Fruit fly (Drosophila melanogaster) whole organism, larva: Measurements from ENCODE around the gene GstD2.

Source experiments
- noc ChIP-seq: fragments of 200-800 bp; sonication (Bioruptor generic); optimal IDR thresholded peaks from 3 replicates; lab custom pipeline; 2019; ENCODE audit warnings: missing biosample characterization, mild to moderate bottlenecking, missing genetic modification characterization, moderate library complexity

Gene GstD2

dm6 chr3R:12365887-12366286 lies 5.9 kb upstream of the GstD2 start:
- no peak for TF ChIP-seq noc (tag; lab: Kevin White, UChicago)

dm6 chr3R:12367464-12367863 lies 4.3 kb upstream of the GstD2 start, which contains the start of gene GstD9:
Gene GstD9 (minus strand): TSS chr3R:12367564.
- TF ChIP-seq noc (tag; lab: Kevin White, UChicago), result no peak

dm6 chr3R:12369135-12369792 lies 2.5 kb upstream of the GstD2 start, which contains the start of gene GstD1:
Gene GstD1 (minus strand): TSS chr3R:12369268.
- TF ChIP-seq noc (tag; lab: Kevin White, UChicago), result peak; percentile 87

- no peak for TF ChIP-seq noc (tag; lab: Kevin White, UChicago)
These were observed 1.8 kb upstream of the GstD2 start for dm6 chr3R:12369793-12370642.

dm6 chr3R:12370643-12370995 lies 1.2 kb upstream of the GstD2 start:
- peak; percentile 42 for TF ChIP-seq noc (tag; lab: Kevin White, UChicago)

dm6 chr3R:12372800-12373199 lies 1.0 kb downstream of the GstD2 start, which contains the start of gene GstD3:
Gene GstD3 (plus strand): TSS chr3R:12373068.
- TF ChIP-seq noc (tag; lab: Kevin White, UChicago), result no peak

dm6 chr3R:12373800-12374199 lies 2.0 kb downstream of the GstD2 start, which contains the start of gene GstD4:
Gene GstD4 (plus strand): TSS chr3R:12374100.
- no peak for TF ChIP-seq noc (tag; lab: Kevin White, UChicago)

dm6 chr3R:12375258-12375783 lies 3.5 kb downstream of the GstD2 start, which contains the start of gene GstD5:
Gene GstD5 (plus strand): TSS chr3R:12375733.
- no peak for TF ChIP-seq noc (tag; lab: Kevin White, UChicago)

- no peak for TF ChIP-seq noc (tag; lab: Kevin White, UChicago)
These were observed 5.1 kb downstream of the GstD2 start, which contains the start of gene GstD6 for dm6 chr3R:12376828-12377227. Gene GstD6 (plus strand): TSS chr3R:12377128.

dm6 chr3R:12378200-12378599 lies 6.4 kb downstream of the GstD2 start, which contains the start of gene GstD7:
Gene GstD7 (plus strand): TSS chr3R:12378500.
- TF ChIP-seq noc (tag; lab: Kevin White, UChicago), result no peak

- TF ChIP-seq noc (tag; lab: Kevin White, UChicago), result no peak
These were observed 7.5 kb downstream of the GstD2 start for dm6 chr3R:12379249-12379648.

dm6 chr3R:12379708-12380107 lies 7.9 kb downstream of the GstD2 start, which contains the start of gene GstD8:
Gene GstD8 (plus strand): TSS chr3R:12380008.
- no peak for TF ChIP-seq noc (tag; lab: Kevin White, UChicago)

- TF ChIP-seq noc (tag; lab: Kevin White, UChicago), result no peak
These were observed 9.4 kb downstream of the GstD2 start for dm6 chr3R:12381130-12381700.

dm6 chr3R:12382563-12382962 lies 10.8 kb downstream of the GstD2 start, which contains the start of gene CG10035:
Gene CG10035 (minus strand): TSS chr3R:12382691.
- TF ChIP-seq noc (tag; lab: Kevin White, UChicago), result no peak

- TF ChIP-seq noc (tag; lab: Kevin White, UChicago), result no peak
These were observed 11.3 kb downstream of the GstD2 start, which contains the start of gene GstD11 for dm6 chr3R:12383036-12383435. Gene GstD11 (plus strand): TSS chr3R:12383336.
